Worm (Caenorhabditis elegans): ENCODE data around the gene Y57E12AL.1.

DNA sequence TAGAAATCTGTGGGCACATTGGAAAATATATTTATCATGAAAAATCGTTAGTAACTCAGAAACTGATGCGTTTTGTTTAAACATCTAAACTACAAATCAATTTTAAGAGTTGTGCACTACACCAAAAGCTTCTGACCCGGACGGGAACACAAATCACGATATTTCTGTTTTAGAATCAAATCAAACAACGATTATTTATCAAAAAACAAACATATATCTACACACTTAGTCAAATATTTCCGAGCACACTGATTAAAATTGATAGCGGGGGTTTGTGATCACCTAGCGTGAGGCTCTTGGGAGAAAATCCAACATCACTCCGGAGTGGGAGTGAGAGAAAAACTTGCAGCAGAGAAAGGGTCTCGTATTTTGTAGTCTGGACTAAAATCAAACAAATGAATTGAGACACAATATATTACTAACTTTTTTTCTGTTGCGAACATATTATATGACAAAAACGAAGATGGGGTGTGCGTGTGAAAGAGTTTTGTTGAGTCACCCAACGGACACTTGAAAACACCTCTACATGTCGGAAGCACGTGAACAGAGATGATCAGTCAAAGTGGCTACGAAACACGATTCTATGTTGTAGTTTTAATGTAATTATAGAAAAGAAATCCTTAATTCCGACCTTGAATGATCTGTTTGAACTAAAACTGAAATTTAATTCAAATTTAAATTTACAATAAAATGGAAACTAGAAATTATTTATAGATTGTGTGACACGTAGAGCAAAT is 35.1 kb downstream of the Y57E12AL.1 start:
- TF ChIP-seq unc-62 (GFP tag; optimal IDR thresholded peaks at IDR 0.05 in 1 of 2): peak in 1 of 2 experiments; percentile 48
- TF ChIP-seq unc-62 (tag; optimal IDR thresholded peaks at IDR 0.05): no peak
- no peak for TF ChIP-seq egl-27 (tag; optimal IDR thresholded peaks at IDR 0.05)
- peak; percentile 54 for TF ChIP-seq dve-1 (tag; optimal IDR thresholded peaks at IDR 0.05; ENCODE audit: insufficient read depth)
- no peak for TF ChIP-seq unc-130 (GFP tag; optimal IDR thresholded peaks at IDR 0.05)
- TF ChIP-seq lim-7 (GFP tag; IDR thresholded peaks at IDR 0.05): no peak
- TF ChIP-seq aly-2 (tag; optimal IDR thresholded peaks at IDR 0.05): no peak
- TF ChIP-seq dmd-6 (GFP tag; IDR thresholded peaks at IDR 0.05): 0 out of 2 replicates have a peak, but pooled peaks have one; percentile 30
- no peak for TF ChIP-seq ceh-62 (tag; optimal IDR thresholded peaks at IDR 0.05)
- no peak for TF ChIP-seq lsy-2 (tag; optimal IDR thresholded peaks at IDR 0.05)
- TF ChIP-seq hif-1 (tag; optimal IDR thresholded peaks at IDR 0.05): no peak

All from whole organism, L4 larva.